Fruit fly (Drosophila melanogaster) whole organism, pupa: ENCODE results near the gene CG13056.

ENCODE experiments used
- CG10348 ChIP-seq: fragments of 200-800 bp; sonication (Bioruptor generic); IDR thresholded peaks from 2 replicates; pipeline ENCODE4 v1.3.6; 2022; ENCODE audit warnings: missing biosample characterization, missing genetic modification characterization
- CG13204 ChIP-seq: fragments of 200-800 bp; sonication (Bioruptor generic); optimal IDR thresholded peaks from 2 replicates; lab custom pipeline; 2018; ENCODE audit warnings: missing biosample characterization, mild to moderate bottlenecking, missing genetic modification characterization, moderate library complexity
- CG15710 ChIP-seq: fragments of 200-800 bp; sonication (Bioruptor generic); optimal IDR thresholded peaks from 2 replicates; lab custom pipeline; 2018; ENCODE audit warnings: missing biosample characterization, mild to moderate bottlenecking, missing genetic modification characterization, moderate library complexity
- CG32121 ChIP-seq: fragments of 200-800 bp; sonication (Bioruptor generic); IDR thresholded peaks from 2 replicates; pipeline ENCODE4 v1.3.6; 2022; ENCODE audit warnings: missing biosample characterization, missing genetic modification characterization
- CG34367 ChIP-seq: fragments of 200-800 bp; sonication (Bioruptor generic); optimal IDR thresholded peaks from 2 replicates; lab custom pipeline; 2018; ENCODE audit warnings: missing biosample characterization, mild to moderate bottlenecking, missing genetic modification characterization
- CG4496 ChIP-seq: fragments of 200-800 bp; sonication (Bioruptor generic); IDR thresholded peaks from 3 replicates; pipeline ENCODE4 v1.3.6; 2022; ENCODE audit warnings: missing biosample characterization, missing genetic modification characterization
- CG8159 ChIP-seq: fragments of 200-800 bp; sonication (Bioruptor generic); optimal IDR thresholded peaks from 3 replicates; lab custom pipeline; 2018; ENCODE audit warnings: missing biosample characterization, mild to moderate bottlenecking, missing genetic modification characterization, moderate library complexity
- CG8301 ChIP-seq: fragments of 200-800 bp; sonication (Bioruptor generic); optimal IDR thresholded peaks from 2 replicates; lab custom pipeline; 2018; ENCODE audit warnings: missing biosample characterization, mild to moderate bottlenecking, missing genetic modification characterization
- CG9948 ChIP-seq: fragments of 200-800 bp; sonication (Bioruptor generic); optimal IDR thresholded peaks from 2 replicates; lab custom pipeline; 2018; ENCODE audit warnings: missing biosample characterization, mild to moderate bottlenecking, missing genetic modification characterization, moderate library complexity
- D1 ChIP-seq: fragments of 200-800 bp; sonication (Bioruptor generic); optimal IDR thresholded peaks from 2 replicates; lab custom pipeline; 2018; ENCODE audit warnings: missing biosample characterization, mild to moderate bottlenecking, missing genetic modification characterization, moderate library complexity
- Pif1B ChIP-seq: fragments of 200-800 bp; sonication (Bioruptor generic); optimal IDR thresholded peaks from 3 replicates; lab custom pipeline; 2016; ENCODE audit warnings: missing biosample characterization, missing genetic modification characterization
- Snoo ChIP-seq: fragments of 200-800 bp; sonication (Bioruptor generic); optimal IDR thresholded peaks from 3 replicates; lab custom pipeline; 2017; ENCODE audit warnings: missing biosample characterization, mild to moderate bottlenecking, missing genetic modification characterization, inconsistent platforms
- fd96Ca ChIP-seq: fragments of 200-800 bp; sonication (Bioruptor generic); IDR thresholded peaks from 3 replicates; pipeline ENCODE4 v1.3.6; 2022; ENCODE audit warnings: missing biosample characterization, missing genetic modification characterization
- rn ChIP-seq: fragments of 200-800 bp; sonication (Bioruptor generic); IDR thresholded peaks from 2 replicates; pipeline ENCODE4 v1.3.6; 2022; ENCODE audit warnings: missing biosample characterization, missing genetic modification characterization

DNA sequence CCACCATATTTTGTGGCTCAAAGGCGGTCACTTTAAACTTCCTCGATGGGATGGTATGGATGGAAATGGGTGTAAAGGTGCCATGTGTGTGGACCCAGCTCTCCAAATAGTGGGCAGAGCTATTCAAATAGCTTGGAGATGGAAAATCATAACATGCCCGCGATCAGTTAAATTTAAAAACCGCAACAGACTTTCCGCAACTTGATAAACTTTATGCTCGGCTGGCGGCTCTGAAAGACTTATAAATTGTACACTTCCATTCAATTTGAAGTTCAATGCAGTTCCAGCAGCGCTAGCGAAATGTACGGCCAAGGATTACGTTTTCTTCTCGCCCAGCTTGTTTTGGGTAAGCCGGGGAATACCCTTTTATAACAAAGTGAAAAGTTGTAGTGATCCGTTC lies 12.9 kb downstream of the CG13056 start, which contains the start of gene CG33257:
- no peak for TF ChIP-seq CG10348
- TF ChIP-seq Snoo (tag; lab: Kevin White, UChicago) = no peak
- TF ChIP-seq fd96Ca = no peak
- no peak for TF ChIP-seq rn (GFP tag; lab: Robert Waterston, UW)
- no peak for TF ChIP-seq CG32121
- no peak for TF ChIP-seq Pif1B (GFP tag; lab: Kevin White, UChicago)
- no peak for TF ChIP-seq CG8159 (tag; lab: Kevin White, UChicago)
- TF ChIP-seq CG15710 (tag; lab: Kevin White, UChicago) = no peak
- no peak for TF ChIP-seq D1 (tag; lab: Kevin White, UChicago)
- TF ChIP-seq CG34367 (tag; lab: Kevin White, UChicago) = no peak
- no peak for TF ChIP-seq CG13204 (GFP tag; lab: Kevin White, UChicago)
- no peak for TF ChIP-seq CG4496 (GFP tag; lab: Robert Waterston, UW)
- no peak for TF ChIP-seq CG9948
- no peak for TF ChIP-seq CG8301 (tag; lab: Kevin White, UChicago)
